Fruit fly (Drosophila melanogaster): Measurements from ENCODE around the gene eIF2A.
A peak's percentile ranks its signal among the peaks of the same experiment; 100 is the strongest.

eIF2A gene

DNA sequence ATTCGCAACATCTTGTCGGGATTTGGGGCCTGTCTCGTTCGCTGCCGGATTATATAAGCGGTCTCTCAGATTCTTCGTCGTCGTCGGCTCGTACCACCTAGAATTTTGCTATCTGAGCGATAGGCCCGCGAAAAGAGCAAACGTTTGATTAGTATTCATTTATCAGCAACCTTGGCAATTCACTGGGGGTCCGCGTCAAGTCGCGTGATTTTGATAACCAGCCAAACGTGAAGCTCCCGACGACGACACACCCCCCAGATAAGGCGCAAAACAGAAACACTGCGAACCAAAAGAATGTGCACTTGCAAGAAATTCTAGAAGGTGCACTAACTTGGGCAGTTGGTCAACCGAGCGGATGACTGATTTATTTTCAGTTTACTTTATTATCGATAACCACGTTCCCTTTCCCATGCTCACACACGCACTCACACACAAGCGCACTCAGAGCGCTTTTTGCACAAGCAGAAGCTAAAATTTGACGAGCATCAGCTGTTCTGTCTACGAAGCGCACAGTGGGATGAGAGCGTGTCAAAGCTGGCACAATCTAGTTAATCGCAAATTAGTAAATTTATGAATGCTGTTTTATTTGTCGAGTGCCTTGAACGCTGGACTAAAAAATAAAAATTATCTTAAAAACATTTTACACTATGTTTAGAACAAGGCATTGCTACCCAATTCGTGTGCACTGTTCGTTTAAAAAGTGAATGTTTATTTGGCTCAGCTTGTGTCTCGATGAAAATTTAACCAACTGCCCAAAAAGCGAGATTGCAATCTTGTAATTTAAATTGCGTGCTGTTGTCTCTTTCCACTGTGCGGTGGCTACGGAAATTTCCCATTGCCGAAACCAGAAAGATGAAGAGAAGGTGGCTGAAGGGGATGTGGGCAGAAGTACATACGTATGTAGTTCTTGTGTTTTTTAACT, 15.4 kb downstream of the eIF2A start (continued):
- TF ChIP-seq CG18476 (GFP tag; optimal IDR thresholded peaks at IDR 0.05), result peak; percentile 93
- TF ChIP-seq CG10321 (GFP tag; IDR thresholded peaks at IDR 0.05), result 0 out of 2 replicates have a peak, but pooled peaks have one; percentile 36
- no peak for TF ChIP-seq Hr39 (optimal IDR thresholded peaks at IDR 0.05)
- TF ChIP-seq Hr78 (GFP tag; optimal IDR thresholded peaks at IDR 0.05), result peak in 1 of 2 experiments; percentile 77
- no peak for TF ChIP-seq hth (optimal IDR thresholded peaks at IDR 0.05)
- no peak for TF ChIP-seq unc-4 (GFP tag; IDR thresholded peaks at IDR 0.05; ENCODE audit: partially characterized antibody)
- TF ChIP-seq Asciz (GFP tag; optimal IDR thresholded peaks at IDR 0.05), result peak; percentile 93
- TF ChIP-seq CG2120 (GFP tag; optimal IDR thresholded peaks at IDR 0.05), result peak; percentile 94
- TF ChIP-seq MBD-R2 (GFP tag; IDR thresholded peaks at IDR 0.05), result peak; percentile 64
- TF ChIP-seq CG11398 (GFP tag; optimal IDR thresholded peaks at IDR 0.05), result peak; percentile 88
- no peak for TF ChIP-seq fru (optimal IDR thresholded peaks at IDR 0.05)
- peak; percentile 92 for TF ChIP-seq BtbVII (GFP tag; optimal IDR thresholded peaks at IDR 0.05)
- peak; percentile 96 for TF ChIP-seq CG1647 (GFP tag; optimal IDR thresholded peaks at IDR 0.05)
- peak; percentile 96 for TF ChIP-seq nmo (GFP tag; optimal IDR thresholded peaks at IDR 0.05)
- TF ChIP-seq tll (GFP tag; optimal IDR thresholded peaks at IDR 0.05), result peak in 1 of 2 experiments; percentile 3
- peak; percentile 63 for TF ChIP-seq Lhr (GFP tag; optimal IDR thresholded peaks at IDR 0.05)
- TF ChIP-seq pnt (GFP tag; optimal IDR thresholded peaks at IDR 0.05), result peak; percentile 92
- peak; percentile 63 for TF ChIP-seq ftz-f1 (GFP tag; optimal IDR thresholded peaks at IDR 0.05)
- peak; percentile 91 for TF ChIP-seq CG12744 (GFP tag; optimal IDR thresholded peaks at IDR 0.05)
- TF ChIP-seq CG15011 (GFP tag; optimal IDR thresholded peaks at IDR 0.05), result peak; percentile 88
- TF ChIP-seq zen (tag; optimal IDR thresholded peaks at IDR 0.05), result peak; percentile 80
- TF ChIP-seq sc (optimal IDR thresholded peaks at IDR 0.05), result no peak
- peak; percentile 89 for TF ChIP-seq sc (GFP tag; optimal IDR thresholded peaks at IDR 0.05)
- TF ChIP-seq mld (GFP tag; IDR thresholded peaks at IDR 0.05; ENCODE audit: partially characterized antibody), result 0 out of 3 replicates have a peak, but pooled peaks have one; percentile 30
- TF ChIP-seq Dip2 (GFP tag; IDR thresholded peaks at IDR 0.05), result peak; percentile 66; the same call in 1 of the 2 replicates
- TF ChIP-seq Rfx (GFP tag; IDR thresholded peaks at IDR 0.05), result peak; percentile 94
- TF ChIP-seq CG16813 (GFP tag; IDR thresholded peaks at IDR 0.05; ENCODE audit: partially characterized antibody), result 0 out of 3 replicates have a peak, but pooled peaks have one; percentile 15
- peak; percentile 95 for TF ChIP-seq ems (GFP tag; optimal IDR thresholded peaks at IDR 0.05)
- TF ChIP-seq CG12071 (GFP tag; optimal IDR thresholded peaks at IDR 0.05), result peak; percentile 91
- peak; percentile 94 for TF ChIP-seq CG13624 (GFP tag; optimal IDR thresholded peaks at IDR 0.05)
- peak; percentile 80 for TF ChIP-seq Bdp1 (GFP tag; optimal IDR thresholded peaks at IDR 0.05)
- peak; percentile 89 for TF ChIP-seq CG30431 (GFP tag; optimal IDR thresholded peaks at IDR 0.05)
- peak; percentile 85 for TF ChIP-seq CG31224 (GFP tag; IDR thresholded peaks at IDR 0.05)
- peak; percentile 91 for TF ChIP-seq CG6254 (GFP tag; optimal IDR thresholded peaks at IDR 0.05)
- TF ChIP-seq CG10565 (GFP tag; optimal IDR thresholded peaks at IDR 0.05), result peak; percentile 67
- 0 out of 3 replicates have a peak, but pooled peaks have one; percentile 50 for TF ChIP-seq CG2199 (GFP tag; IDR thresholded peaks at IDR 0.05)
- TF ChIP-seq Fer3 (tag; optimal IDR thresholded peaks at IDR 0.05), result peak; percentile 90
- peak; percentile 62 for TF ChIP-seq GATAe (GFP tag; conservative IDR thresholded peaks at IDR 0.05)
- TF ChIP-seq stwl (tag; optimal IDR thresholded peaks at IDR 0.05), result peak; percentile 3
- TF ChIP-seq BEAF-32 (GFP tag; optimal IDR thresholded peaks at IDR 0.05), result peak; percentile 12
- TF ChIP-seq ATbp (GFP tag; optimal IDR thresholded peaks at IDR 0.05), result peak; percentile 90
- TF ChIP-seq CG42726 (GFP tag; IDR thresholded peaks at IDR 0.05; ENCODE audit: partially characterized antibody), result no peak
- TF ChIP-seq Spps (tag; optimal IDR thresholded peaks at IDR 0.05), result peak; percentile 87
- peak; percentile 95 for TF ChIP-seq dysf (GFP tag; IDR thresholded peaks at IDR 0.05)
- peak; percentile 94 for TF ChIP-seq CG4424 (GFP tag; optimal IDR thresholded peaks at IDR 0.05)
- TF ChIP-seq CG16779 (GFP tag; IDR thresholded peaks at IDR 0.05), result peak; percentile 66; the same call in 1 of the 2 replicates
- peak; percentile 92 for TF ChIP-seq Mad (GFP tag; optimal IDR thresholded peaks at IDR 0.05)
- TF ChIP-seq CG17912 (GFP tag; optimal IDR thresholded peaks at IDR 0.05), result no peak
